Worm (Caenorhabditis elegans) whole organism, mixed stage, embryonic: ENCODE measurements around the gene mrp-5.

Experiments
- ces-1 ChIP-seq: fragments of 150-350 bp; optimal IDR thresholded peaks from 2 replicates; lab custom pipeline; 2014; ENCODE audit warnings: missing biosample characterization, missing genetic modification reagents, missing genetic modification characterization
- cnd-1 ChIP-seq: fragments of 200-800 bp; sonication (Bioruptor generic); optimal IDR thresholded peaks from 2 replicates; lab custom pipeline; 2018; ENCODE audit warnings: mild to moderate bottlenecking, missing genetic modification characterization, missing compliant biosample characterization
- elt-1 ChIP-seq: sonication (generic microtip); optimal IDR thresholded peaks from 2 replicates; lab custom pipeline; 2017; ENCODE audit warnings: missing genetic modification characterization, mild to moderate bottlenecking, missing compliant biosample characterization, antibody characterized with exemption, moderate library complexity, borderline replicate concordance; ENCODE audit not compliant: insufficient read depth
- nhr-12 ChIP-seq: fragments of 150-350 bp; optimal IDR thresholded peaks from 2 replicates; lab custom pipeline; 2014; ENCODE audit warnings: missing biosample characterization, missing genetic modification characterization
- nhr-2 ChIP-seq: fragments of 150-350 bp; optimal IDR thresholded peaks from 2 replicates; lab custom pipeline; 2014; ENCODE audit warnings: missing biosample characterization, missing genetic modification characterization
- nhr-28 ChIP-seq: fragments of 150-350 bp; optimal IDR thresholded peaks from 2 replicates; lab custom pipeline; 2014; ENCODE audit warnings: missing biosample characterization, missing genetic modification characterization
- snpc-4 ChIP-seq: fragments of 150-350 bp; optimal IDR thresholded peaks from 2 replicates; lab custom pipeline; 2014; ENCODE audit warnings: missing biosample characterization, missing genetic modification characterization
- unc-39 ChIP-seq: fragments of 150-350 bp; optimal IDR thresholded peaks from 2 replicates; lab custom pipeline; 2014; ENCODE audit warnings: missing biosample characterization, missing genetic modification characterization

DNA sequence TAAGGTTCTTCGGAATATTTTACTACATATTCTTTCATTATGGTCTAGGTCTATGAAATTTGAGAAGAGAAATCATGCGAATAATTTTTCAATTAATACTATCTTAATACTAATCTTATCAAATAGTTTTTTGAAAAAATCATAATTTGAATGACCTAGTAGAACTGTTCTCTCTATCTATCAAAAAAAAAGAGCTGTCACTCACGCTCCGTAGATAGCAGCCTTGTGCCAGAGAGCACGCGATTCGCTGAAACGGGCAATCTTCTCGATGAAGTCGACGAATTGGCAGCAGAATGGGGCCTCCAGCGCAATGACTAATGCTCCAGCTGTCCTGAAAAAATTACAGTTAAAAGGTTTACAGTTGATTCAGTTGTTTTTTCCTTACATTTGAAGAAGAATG is 23.5 kb upstream of the mrp-5 start:
- TF ChIP-seq nhr-2 (tag; lab: Kevin White, UChicago) (no peak), nhr-28 (tag; lab: Kevin White, UChicago) (no peak), cnd-1 (tag; lab: Kevin White, UChicago) (no peak), unc-39 (no peak), snpc-4 (tag; lab: Kevin White, UChicago) (no peak), nhr-12 (no peak), elt-1 (no peak), ces-1 (no peak)
